Fruit fly (Drosophila melanogaster): Measurements from ENCODE around the gene puf.

puf gene

DNA sequence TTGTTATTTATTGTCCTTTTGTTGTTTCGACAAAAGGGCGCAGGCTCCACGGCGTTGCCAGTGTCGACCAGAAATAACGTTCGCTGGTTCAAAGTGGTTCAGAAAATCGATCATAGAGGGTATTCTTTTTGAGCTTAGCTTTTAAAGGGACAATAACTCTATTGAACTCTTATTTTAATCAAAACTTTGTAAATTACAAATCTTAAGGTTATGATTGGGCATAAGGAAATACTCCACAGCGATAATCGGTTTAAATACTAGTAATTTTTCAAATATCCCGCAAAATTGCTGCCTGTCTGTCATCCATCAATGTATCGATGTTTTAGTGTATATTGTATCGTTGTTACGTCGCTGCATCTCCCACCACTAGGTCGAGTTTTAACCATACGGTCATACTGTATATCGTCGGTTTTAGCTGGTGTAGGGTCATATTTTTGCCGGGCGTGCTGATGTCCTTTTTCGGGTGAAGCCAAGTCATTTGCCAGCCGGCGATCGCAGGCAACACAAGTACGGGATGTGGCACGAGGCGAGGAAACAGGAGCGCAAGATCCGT lies 5.0 kb upstream of the puf start, which contains the start of the genes CG31125 and CG6695:
Gene CG31125 (minus strand): TSS at position 51 of the 553 bp plus-strand sequence.
Gene CG6695 (plus strand): TSS at position 391 of the 553 bp plus-strand sequence.
- TF ChIP-seq CG11762 (GFP tag; optimal IDR thresholded peaks at IDR 0.05; ENCODE audit: insufficient read depth): no peak
- TF ChIP-seq cyc (GFP tag; optimal IDR thresholded peaks at IDR 0.05): peak; percentile 33
- TF ChIP-seq lz (GFP tag; optimal IDR thresholded peaks at IDR 0.05): peak; percentile 45
- peak; percentile 88 for TF ChIP-seq achi (GFP tag; optimal IDR thresholded peaks at IDR 0.05)
- TF ChIP-seq CG10631 (GFP tag; optimal IDR thresholded peaks at IDR 0.05): no peak
- TF ChIP-seq esn (GFP tag; optimal IDR thresholded peaks at IDR 0.05): peak; percentile 56
- TF ChIP-seq CG3032 (tag; optimal IDR thresholded peaks at IDR 0.05): peak; percentile 38
- peak; percentile 2 for TF ChIP-seq Sox15 (GFP tag; optimal IDR thresholded peaks at IDR 0.05)
- peak; percentile 61 for TF ChIP-seq CG31627 (GFP tag; optimal IDR thresholded peaks at IDR 0.05)

DNA sequence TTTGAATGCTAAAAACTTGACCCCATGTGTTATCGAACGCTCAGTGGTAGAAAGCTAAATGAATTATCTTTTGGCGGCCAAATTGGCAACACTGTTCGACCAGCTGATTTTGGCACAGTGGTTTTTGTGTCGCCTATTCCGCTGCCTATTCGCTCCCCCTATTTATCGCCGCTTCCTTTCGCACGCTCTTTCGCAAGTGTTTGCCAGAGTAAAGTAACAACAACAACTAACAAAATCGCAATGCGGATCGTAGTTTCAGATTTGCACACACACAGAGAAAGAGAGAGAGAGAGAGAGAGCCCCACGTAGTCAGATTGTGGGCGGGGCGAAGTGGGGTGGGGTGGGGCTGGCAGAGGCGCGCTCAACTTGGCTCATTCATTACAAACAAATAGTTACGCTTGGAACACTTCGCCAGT lies 1.2 kb upstream of the puf start:
- TF ChIP-seq fkh (GFP tag; optimal IDR thresholded peaks at IDR 0.05): no peak
- no peak for TF ChIP-seq CG4318 (GFP tag; optimal IDR thresholded peaks at IDR 0.05)
- TF ChIP-seq dsx (GFP tag; optimal IDR thresholded peaks at IDR 0.05; ENCODE audit: poor library complexity, severe bottlenecking): peak; percentile 49
- TF ChIP-seq CG1621 (tag; optimal IDR thresholded peaks at IDR 0.05): peak; percentile 64
- no peak for TF ChIP-seq CG3032 (tag; optimal IDR thresholded peaks at IDR 0.05)
- TF ChIP-seq eg (GFP tag; IDR thresholded peaks at IDR 0.05): peak; percentile 38; the same call in 1 of the 3 replicates
- peak; percentile 59 for TF ChIP-seq Lpt (GFP tag; optimal IDR thresholded peaks at IDR 0.05)
- TF ChIP-seq CG6163 (GFP tag; IDR thresholded peaks at IDR 0.05): peak; percentile 85
- TF ChIP-seq CG15336 (GFP tag; IDR thresholded peaks at IDR 0.05): peak; percentile 64
- TF ChIP-seq Sox14 (GFP tag; optimal IDR thresholded peaks at IDR 0.05): peak; percentile 6
- peak; percentile 56; the same call in 1 of the 3 replicates for TF ChIP-seq CG8119 (GFP tag; IDR thresholded peaks at IDR 0.05)
- peak; percentile 29 for TF ChIP-seq achi (GFP tag; optimal IDR thresholded peaks at IDR 0.05)
- no peak for TF ChIP-seq Blimp-1 (GFP tag; optimal IDR thresholded peaks at IDR 0.05)
- no peak for TF ChIP-seq CG6792 (GFP tag; optimal IDR thresholded peaks at IDR 0.05)
- TF ChIP-seq Sox102F (GFP tag; optimal IDR thresholded peaks at IDR 0.05): no peak
- TF ChIP-seq CG6854 (GFP tag; optimal IDR thresholded peaks at IDR 0.05): peak; percentile 29
- TF ChIP-seq net (GFP tag; optimal IDR thresholded peaks at IDR 0.05): no peak
- no peak for TF ChIP-seq Hr4 (GFP tag; optimal IDR thresholded peaks at IDR 0.05)
- peak; percentile 8 for TF ChIP-seq esn (GFP tag; optimal IDR thresholded peaks at IDR 0.05)

DNA sequence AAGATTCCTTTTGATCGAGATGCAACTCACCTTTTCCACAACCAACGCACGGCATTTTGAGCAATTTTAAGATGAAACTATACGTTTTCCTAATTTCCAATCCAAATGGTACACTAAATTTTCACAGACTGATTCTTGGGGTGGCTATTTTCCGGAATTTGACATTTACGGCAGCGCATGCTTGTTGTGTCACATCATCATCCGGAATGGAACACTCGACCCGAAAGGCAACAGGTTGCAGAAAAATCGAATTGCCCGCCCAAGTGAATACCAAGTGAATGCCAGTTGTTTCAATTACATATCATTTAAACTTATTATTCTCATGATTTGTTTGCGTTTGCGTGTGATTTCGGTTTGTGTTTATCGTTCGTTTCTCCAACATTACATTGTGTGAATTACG lies 14.9 kb downstream of the puf start, which contains the start of gene MtnF:
Gene MtnF (minus strand): TSS at position 209 of the 400 bp plus-strand sequence.
- TF ChIP-seq Smox (GFP tag; optimal IDR thresholded peaks at IDR 0.05): no peak
- TF ChIP-seq CG8632 (GFP tag; optimal IDR thresholded peaks at IDR 0.05): no peak
- no peak for TF ChIP-seq CG15336 (GFP tag; IDR thresholded peaks at IDR 0.05)
- TF ChIP-seq Eip78C (GFP tag): no peak
- TF ChIP-seq fd85E (GFP tag; optimal IDR thresholded peaks at IDR 0.05): no peak
- no peak for TF ChIP-seq Met (GFP tag; optimal IDR thresholded peaks at IDR 0.05)
- TF ChIP-seq CG8319 (GFP tag; optimal IDR thresholded peaks at IDR 0.05): no peak

DNA sequence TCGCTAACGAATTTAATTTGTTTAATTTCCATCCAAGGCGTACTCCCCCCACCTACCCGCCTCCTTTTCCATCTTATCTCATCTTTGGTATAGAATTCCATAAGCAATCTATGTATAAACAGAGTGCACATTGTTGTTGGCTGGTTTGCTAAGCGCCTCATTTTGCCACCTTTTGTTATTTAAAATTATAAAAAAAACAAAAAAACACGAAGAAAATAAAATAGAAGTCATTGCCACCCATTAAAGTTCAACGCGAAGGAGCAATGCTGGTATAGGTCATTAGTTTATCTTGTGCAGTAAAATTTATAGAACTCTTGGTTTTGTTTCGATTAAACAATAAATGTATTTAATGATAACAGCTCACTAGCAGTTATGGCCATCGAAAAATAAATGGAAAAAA lies 15.5 kb downstream of the puf start:
- TF ChIP-seq CG34406 (GFP tag; optimal IDR thresholded peaks at IDR 0.05): no peak
- TF ChIP-seq svp (GFP tag): peak; percentile 83
- TF ChIP-seq fd59A (GFP tag; optimal IDR thresholded peaks at IDR 0.05): no peak
- TF ChIP-seq topi (GFP tag; optimal IDR thresholded peaks at IDR 0.05): no peak
- no peak for TF ChIP-seq CG3032 (tag; optimal IDR thresholded peaks at IDR 0.05)

Data from whole organism, prepupa.